Worm (Caenorhabditis elegans) whole organism, L4/young adult: Measurements from ENCODE around the gene C28D4.7.

Experiments used
- W03F9.2 ChIP-seq: fragments of 150-350 bp; optimal IDR thresholded peaks from 2 replicates; lab custom pipeline; 2014; ENCODE audit warnings: missing biosample characterization, missing genetic modification characterization
- dao-5 ChIP-seq: sonication (generic microtip); optimal IDR thresholded peaks from 2 replicates; lab custom pipeline; 2016; ENCODE audit warnings: missing genotype, missing genetic modification characterization, moderate library complexity, missing compliant biosample characterization
- him-1 ChIP-seq: sonication (generic microtip); optimal IDR thresholded peaks from 2 replicates; lab custom pipeline; 2016; ENCODE audit warnings: missing genotype, missing genetic modification reagents, missing genetic modification characterization, missing compliant biosample characterization

DNA sequence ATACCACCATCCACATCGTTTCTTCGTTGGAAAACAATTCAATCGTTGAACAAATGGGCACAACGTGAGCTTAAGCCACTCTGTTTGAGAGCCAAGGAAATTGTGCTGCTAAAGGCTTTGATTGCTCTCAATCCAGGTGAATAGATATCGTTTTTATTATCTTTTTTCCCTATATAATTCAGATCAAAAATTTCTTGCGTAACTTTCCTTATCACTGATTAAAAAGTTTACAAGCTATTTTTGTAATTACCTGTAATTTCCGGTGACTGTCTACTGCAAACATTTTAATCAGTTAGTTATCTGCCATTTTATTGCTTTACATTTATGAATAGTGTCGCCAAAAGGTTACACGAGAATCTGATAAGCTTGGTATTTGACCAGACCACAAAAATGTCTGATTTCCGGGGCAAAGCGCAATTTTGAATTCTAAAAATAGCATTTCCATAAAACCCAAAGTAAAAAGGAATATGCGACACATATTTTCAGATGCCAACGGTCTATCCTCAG is 19.8 kb upstream of the C28D4.7 start:
- TF ChIP-seq dao-5 (tag; lab: Kevin White, UChicago) = no peak
- TF ChIP-seq him-1 (tag; lab: Kevin White, UChicago) = no peak
- no peak for TF ChIP-seq W03F9.2 (tag; lab: Kevin White, UChicago)
